Fruit fly (Drosophila melanogaster): ENCODE results near the gene CG12355.

Gene CG12355

dm6 chr3L:15538582-15539490 lies 43.5 kb upstream of the CG12355 start:
- TF ChIP-seq Rel (GFP tag; optimal IDR thresholded peaks at IDR 0.05) (no peak), Rel (tag; optimal IDR thresholded peaks at IDR 0.05) (peak; percentile 95), Mio (GFP tag; optimal IDR thresholded peaks at IDR 0.05) (no peak)

dm6 chr3L:15537916-15538581 lies 42.7 kb upstream of the CG12355 start:
- no peak for TF ChIP-seq Myc (optimal IDR thresholded peaks at IDR 0.05)
- TF ChIP-seq dsf (GFP tag; optimal IDR thresholded peaks at IDR 0.05; ENCODE audit: borderline replicate concordance), result no peak
- peak; percentile 36 for TF ChIP-seq brk (GFP tag; optimal IDR thresholded peaks at IDR 0.05)
- TF ChIP-seq tai (GFP tag; optimal IDR thresholded peaks at IDR 0.05), result no peak
- no peak for TF ChIP-seq dmrt93B (GFP tag; optimal IDR thresholded peaks at IDR 0.05)
- TF ChIP-seq rgr (GFP tag; optimal IDR thresholded peaks at IDR 0.05), result peak; percentile 53
- TF ChIP-seq N (GFP tag; optimal IDR thresholded peaks at IDR 0.05), result no peak
- TF ChIP-seq woc (GFP tag; optimal IDR thresholded peaks at IDR 0.05), result no peak
- peak; percentile 44 for TF ChIP-seq psq (GFP tag; optimal IDR thresholded peaks at IDR 0.05)
- TF ChIP-seq lola (GFP tag; optimal IDR thresholded peaks at IDR 0.05), result no peak
- peak; percentile 14 for TF ChIP-seq Hnf4 (GFP tag; optimal IDR thresholded peaks at IDR 0.05)
- TF ChIP-seq sage (GFP tag; optimal IDR thresholded peaks at IDR 0.05), result no peak
- TF ChIP-seq Rel (GFP tag; optimal IDR thresholded peaks at IDR 0.05), result no peak
- TF ChIP-seq Rel (tag; optimal IDR thresholded peaks at IDR 0.05), result peak; percentile 25
- no peak for TF ChIP-seq jim (GFP tag; optimal IDR thresholded peaks at IDR 0.05)
- no peak for TF ChIP-seq Vsx2 (GFP tag; optimal IDR thresholded peaks at IDR 0.05; ENCODE audit: partially characterized antibody)
- TF ChIP-seq Hr83 (GFP tag; optimal IDR thresholded peaks at IDR 0.05; ENCODE audit: poor library complexity, severe bottlenecking), result no peak
- TF ChIP-seq HLH106 (tag; optimal IDR thresholded peaks at IDR 0.05), result no peak
- no peak for TF ChIP-seq Dif (GFP tag; optimal IDR thresholded peaks at IDR 0.05; ENCODE audit: partially characterized antibody)
- TF ChIP-seq Hr78 (GFP tag; optimal IDR thresholded peaks at IDR 0.05), result no peak
- peak; percentile 24 for TF ChIP-seq br (GFP tag; optimal IDR thresholded peaks at IDR 0.05)
- TF ChIP-seq Mio (GFP tag; optimal IDR thresholded peaks at IDR 0.05), result no peak
- peak; percentile 66 for TF ChIP-seq fru (GFP tag; optimal IDR thresholded peaks at IDR 0.05)
- TF ChIP-seq Sp1 (GFP tag; optimal IDR thresholded peaks at IDR 0.05), result peak; percentile 24
- TF ChIP-seq Dfd (GFP tag; optimal IDR thresholded peaks at IDR 0.05), result no peak
- TF ChIP-seq Jra (GFP tag; optimal IDR thresholded peaks at IDR 0.05), result no peak
- TF ChIP-seq GATAd (GFP tag; optimal IDR thresholded peaks at IDR 0.05), result no peak
- no peak for TF ChIP-seq Abd-B (GFP tag; optimal IDR thresholded peaks at IDR 0.05)
- TF ChIP-seq CrebA (GFP tag; optimal IDR thresholded peaks at IDR 0.05; ENCODE audit: borderline replicate concordance), result no peak
- TF ChIP-seq CG32264 (GFP tag; optimal IDR thresholded peaks at IDR 0.05), result no peak
- TF ChIP-seq OdsH (GFP tag; optimal IDR thresholded peaks at IDR 0.05), result peak; percentile 46
- TF ChIP-seq sv (GFP tag; optimal IDR thresholded peaks at IDR 0.05), result peak; percentile 10
- peak in 1 of 2 experiments; percentile 56 for TF ChIP-seq foxo (GFP tag; optimal IDR thresholded peaks at IDR 0.05)
- no peak for TF ChIP-seq dl (GFP tag; optimal IDR thresholded peaks at IDR 0.05; ENCODE audit: insufficient read depth in 1 of 2, partially characterized antibody in 2 of 2)
- TF ChIP-seq usp (GFP tag; optimal IDR thresholded peaks at IDR 0.05), result no peak
- TF ChIP-seq CG9705 (GFP tag; optimal IDR thresholded peaks at IDR 0.05), result no peak
- TF ChIP-seq h (GFP tag; optimal IDR thresholded peaks at IDR 0.05), result peak; percentile 68
- no peak for TF ChIP-seq pan (optimal IDR thresholded peaks at IDR 0.05)
- TF ChIP-seq ey (GFP tag; optimal IDR thresholded peaks at IDR 0.05), result peak; percentile 53

Measured in whole organism, wandering third instar larva.